Worm (Caenorhabditis elegans) whole organism, L1 larva: ENCODE measurements around the gene prp-8.

Experiments
- alr-1 ChIP-seq: fragments of 200-800 bp; sonication (Bioruptor generic); optimal IDR thresholded peaks from 2 replicates; lab custom pipeline; 2018; ENCODE audit warnings: borderline replicate concordance, mild to moderate bottlenecking, missing genetic modification characterization, missing compliant biosample characterization
- ama-1 ChIP-seq: fragments of 150-350 bp; optimal IDR thresholded peaks from 2 replicates; lab custom pipeline; 2014
- blmp-1 ChIP-seq: fragments of 150-350 bp; optimal IDR thresholded peaks from 2 replicates; lab custom pipeline; 2014; ENCODE audit warnings: missing biosample characterization, missing genetic modification characterization
- ceh-63 ChIP-seq: fragments of 200-800 bp; sonication (Bioruptor generic); optimal IDR thresholded peaks from 2 replicates; lab custom pipeline; 2018; ENCODE audit warnings: mild to moderate bottlenecking, missing genetic modification characterization, missing compliant biosample characterization
- ceh-82 ChIP-seq, 3 experiments: fragments of 150-350 bp in 1 of 3; sonication (generic microtip) in 2 of 3; optimal IDR thresholded peaks; 2 replicates each; lab custom pipeline; 2014 to 2017; ENCODE audit warnings: missing biosample characterization in 3 of 3, missing genetic modification characterization in 3 of 3
- dsc-1 ChIP-seq: sonication (generic microtip); optimal IDR thresholded peaks from 2 replicates; lab custom pipeline; 2016; ENCODE audit warnings: mild to moderate bottlenecking, missing genetic modification characterization, missing compliant biosample characterization
- efl-1 ChIP-seq, 4 experiments: fragments of 150-350 bp; optimal IDR thresholded peaks in 3 of 4; peaks in 1 of 4; 1 replicate in 1 of 4; 2 replicates in 3 of 4; lab custom pipeline; 2014; ENCODE audit warnings: missing biosample characterization in 2 of 4, missing genetic modification characterization in 2 of 4, missing genetic modification reagents in 2 of 4
- efl-3 ChIP-seq: fragments of 200-800 bp; sonication (Bioruptor generic); optimal IDR thresholded peaks from 2 replicates; lab custom pipeline; 2018; ENCODE audit warnings: mild to moderate bottlenecking, missing genetic modification characterization, missing compliant biosample characterization
- egl-27 ChIP-seq, 2 experiments: fragments of 150-350 bp in 1 of 2; sonication (generic microtip); optimal IDR thresholded peaks; 3 replicates each; lab custom pipeline; 2017 to 2018; ENCODE audit warnings: missing biosample characterization in 2 of 2, missing genetic modification characterization in 2 of 2, missing genetic modification reagents in 2 of 2
- fkh-10 ChIP-seq: sonication (generic microtip); optimal IDR thresholded peaks from 2 replicates; lab custom pipeline; 2017; ENCODE audit warnings: missing biosample characterization, missing genetic modification reagents, missing genetic modification characterization
- fkh-4 ChIP-seq: sonication (generic microtip); optimal IDR thresholded peaks from 2 replicates; lab custom pipeline; 2016; ENCODE audit warnings: missing compliant biosample characterization, missing genetic modification characterization, borderline replicate concordance
- fkh-8 ChIP-seq: sonication (generic microtip); optimal IDR thresholded peaks from 2 replicates; lab custom pipeline; 2016; ENCODE audit warnings: mild to moderate bottlenecking, missing genetic modification characterization, missing compliant biosample characterization
- hlh-17 ChIP-seq: fragments of 200-800 bp; sonication (Bioruptor generic); optimal IDR thresholded peaks from 2 replicates; lab custom pipeline; 2018; ENCODE audit warnings: missing genetic modification characterization, mild to moderate bottlenecking, missing compliant biosample characterization, moderate library complexity, borderline replicate concordance
- hlh-4 ChIP-seq: sonication (generic microtip); optimal IDR thresholded peaks from 2 replicates; lab custom pipeline; 2016; ENCODE audit warnings: mild to moderate bottlenecking, missing genetic modification characterization, missing compliant biosample characterization
- hpl-2 ChIP-seq: fragments of 150-350 bp; optimal IDR thresholded peaks from 2 replicates; lab custom pipeline; 2014; ENCODE audit warnings: missing biosample characterization, missing genetic modification reagents, missing genetic modification characterization
- jun-1 ChIP-seq: fragments of 150-350 bp; optimal IDR thresholded peaks from 2 replicates; lab custom pipeline; 2014; ENCODE audit warnings: missing biosample characterization, missing genetic modification reagents, missing genetic modification characterization
- lin-14 ChIP-seq: fragments of 200-800 bp; sonication (Bioruptor generic); optimal IDR thresholded peaks from 2 replicates; lab custom pipeline; 2018; ENCODE audit warnings: mild to moderate bottlenecking, missing genetic modification characterization, moderate library complexity, missing compliant biosample characterization
- lin-15B ChIP-seq: fragments of 150-350 bp; sonication (generic microtip); optimal IDR thresholded peaks from 3 replicates; lab custom pipeline; 2014; ENCODE audit warnings: missing biosample characterization, missing genetic modification characterization
- lir-3 ChIP-seq: sonication (generic microtip); optimal IDR thresholded peaks from 2 replicates; lab custom pipeline; 2016; ENCODE audit warnings: mild to moderate bottlenecking, missing genetic modification characterization, moderate library complexity, missing compliant biosample characterization; ENCODE audit not compliant: poor library complexity
- lsy-2 ChIP-seq, 2 experiments: fragments of 150-350 bp; optimal IDR thresholded peaks; 2 replicates each; lab custom pipeline; 2014; ENCODE audit warnings: missing biosample characterization in 2 of 2, missing genetic modification characterization in 2 of 2
- mef-2 ChIP-seq: fragments of 150-350 bp; optimal IDR thresholded peaks from 2 replicates; lab custom pipeline; 2014; ENCODE audit warnings: missing biosample characterization, missing genetic modification characterization
- mep-1 ChIP-seq: fragments of 150-350 bp; optimal IDR thresholded peaks from 2 replicates; lab custom pipeline; 2014; ENCODE audit warnings: missing biosample characterization, missing genetic modification characterization
- nhr-12 ChIP-seq: sonication (generic microtip); optimal IDR thresholded peaks from 2 replicates; lab custom pipeline; 2017; ENCODE audit warnings: missing biosample characterization, missing genetic modification characterization
- nhr-20 ChIP-seq: sonication (generic microtip); optimal IDR thresholded peaks from 2 replicates; lab custom pipeline; 2016; ENCODE audit warnings: mild to moderate bottlenecking, missing genetic modification characterization, missing compliant biosample characterization
- nhr-237 ChIP-seq: fragments of 150-350 bp; optimal IDR thresholded peaks from 2 replicates; lab custom pipeline; 2014; ENCODE audit warnings: missing biosample characterization, missing genetic modification characterization
- nhr-47 ChIP-seq: sonication (generic microtip); optimal IDR thresholded peaks from 2 replicates; lab custom pipeline; 2016; ENCODE audit warnings: mild to moderate bottlenecking, missing genetic modification characterization, moderate library complexity, missing compliant biosample characterization
- nhr-71 ChIP-seq: sonication (generic microtip); optimal IDR thresholded peaks from 2 replicates; lab custom pipeline; 2016; ENCODE audit warnings: mild to moderate bottlenecking, missing genetic modification characterization, moderate library complexity, missing compliant biosample characterization
- nhr-76 ChIP-seq: sonication (generic microtip); optimal IDR thresholded peaks from 2 replicates; lab custom pipeline; 2017; ENCODE audit warnings: missing biosample characterization, missing genetic modification characterization
- nhr-77 ChIP-seq: fragments of 150-350 bp; optimal IDR thresholded peaks from 2 replicates; lab custom pipeline; 2014; ENCODE audit warnings: missing biosample characterization, missing genetic modification characterization
- nhr-90 ChIP-seq: sonication (generic microtip); optimal IDR thresholded peaks from 2 replicates; lab custom pipeline; 2016; ENCODE audit warnings: mild to moderate bottlenecking, missing genetic modification characterization, missing compliant biosample characterization; ENCODE audit not compliant: poor library complexity
- pax-3 ChIP-seq: fragments of 200-800 bp; sonication (Bioruptor generic); optimal IDR thresholded peaks from 2 replicates; lab custom pipeline; 2018; ENCODE audit warnings: mild to moderate bottlenecking, missing genetic modification characterization, moderate library complexity, missing compliant biosample characterization
- rnt-1 ChIP-seq: sonication (generic microtip); optimal IDR thresholded peaks from 2 replicates; lab custom pipeline; 2016; ENCODE audit warnings: mild to moderate bottlenecking, missing genetic modification characterization, moderate library complexity, missing compliant biosample characterization
- snu-23 ChIP-seq: sonication (generic microtip); optimal IDR thresholded peaks from 2 replicates; lab custom pipeline; 2016; ENCODE audit warnings: missing genetic modification characterization, missing compliant biosample characterization
- sox-4 ChIP-seq: sonication (generic microtip); optimal IDR thresholded peaks from 2 replicates; lab custom pipeline; 2016; ENCODE audit warnings: missing genetic modification characterization, missing compliant biosample characterization
- swsn-7 ChIP-seq: sonication (generic microtip); optimal IDR thresholded peaks from 2 replicates; lab custom pipeline; 2016; ENCODE audit warnings: missing genetic modification characterization, missing compliant biosample characterization
- unc-30 ChIP-seq: sonication (generic microtip); optimal IDR thresholded peaks from 2 replicates; lab custom pipeline; 2017; ENCODE audit warnings: missing biosample characterization, missing genetic modification characterization
- unc-98 ChIP-seq: fragments of 200-800 bp; sonication (Bioruptor generic); IDR thresholded peaks from 2 replicates; pipeline ENCODE4 v1.3.6; 2022; ENCODE audit warnings: missing genetic modification characterization, missing compliant biosample characterization
- vab-15 ChIP-seq: sonication (generic microtip); optimal IDR thresholded peaks from 2 replicates; lab custom pipeline; 2017; ENCODE audit warnings: missing genotype, mild to moderate bottlenecking, missing genetic modification characterization, missing compliant biosample characterization
- xbp-1 ChIP-seq: sonication (generic microtip); optimal IDR thresholded peaks from 2 replicates; lab custom pipeline; 2016; ENCODE audit warnings: missing genetic modification characterization, missing compliant biosample characterization
- ztf-4 ChIP-seq: fragments of 150-350 bp; optimal IDR thresholded peaks from 2 replicates; lab custom pipeline; 2014; ENCODE audit warnings: missing biosample characterization, missing genetic modification characterization

The prp-8 gene

DNA sequence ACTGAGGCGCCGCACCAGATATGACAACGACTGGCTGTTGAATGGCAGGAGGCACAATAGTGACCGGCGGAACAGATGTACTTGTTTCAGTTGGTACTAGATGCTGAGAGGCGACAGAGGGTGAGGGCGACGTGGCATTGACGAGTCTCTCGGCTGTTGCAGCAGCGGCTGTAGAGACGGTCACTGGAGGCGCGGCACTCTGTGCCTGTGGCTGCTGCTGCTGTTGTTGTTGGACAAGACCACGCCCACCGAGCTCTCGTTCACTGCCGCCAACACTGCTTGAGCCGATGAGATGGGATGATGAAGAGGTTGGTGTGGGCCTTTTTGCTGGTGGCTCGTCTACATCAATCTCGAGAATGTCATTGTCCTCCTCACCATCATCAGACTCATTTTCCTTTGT, 47.0 kb upstream of the prp-8 start:
- TF ChIP-seq nhr-237 (tag; lab: Kevin White, UChicago) (no peak), lin-14 (no peak), unc-98 (no peak), ama-1 (no peak), fkh-4 (tag; lab: Kevin White, UChicago) (no peak), hpl-2 (GFP tag; lab: Kevin White, UChicago) (no peak), mef-2 (no peak), rnt-1 (tag; lab: Kevin White, UChicago) (no peak), lir-3 (tag; lab: Kevin White, UChicago) (no peak), ztf-4 (no peak), ceh-82 (tag; optimal IDR thresholded peaks at IDR 0.05; lab: Kevin White, UChicago) (no peak), efl-3 (GFP tag; lab: Kevin White, UChicago) (no peak)

DNA sequence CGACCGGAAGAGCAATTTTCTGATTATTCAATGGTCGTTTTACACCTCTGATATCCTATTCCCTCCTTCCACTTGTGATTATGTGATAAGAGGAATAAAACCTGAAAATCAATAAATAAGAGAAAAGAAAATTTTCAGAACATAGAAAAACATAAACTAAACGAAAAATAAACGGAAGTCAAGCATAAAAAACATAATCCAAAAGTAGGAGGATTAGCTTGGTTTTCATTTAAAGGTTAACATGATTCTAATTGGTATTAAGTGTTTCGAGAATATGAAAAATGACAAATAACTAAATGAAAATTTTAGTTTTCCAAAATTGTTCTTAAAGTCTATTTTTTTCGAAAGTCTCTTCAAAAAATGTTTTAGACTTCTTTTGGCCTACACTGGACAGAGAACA, 43.0 kb upstream of the prp-8 start, which contains the start of gene gei-8:
gei-8 (minus strand) TSS at position 101 of the 400 bp plus-strand sequence.
- TF ChIP-seq dsc-1 = peak; percentile 38
- TF ChIP-seq hlh-17 (GFP tag; lab: Kevin White, UChicago) = no peak

- TF ChIP-seq nhr-76 (tag; lab: Kevin White, UChicago) (no peak), nhr-71 (peak; percentile 81), xbp-1 (tag; lab: Kevin White, UChicago) (no peak), efl-1 (optimal IDR thresholded peaks at IDR 0.05; lab: Kevin White, UChicago) (no peak), efl-1 (GFP tag; optimal IDR thresholded peaks at IDR 0.05 in 1 of 2; lab: Kevin White, UChicago) (peak in 1 of 2 experiments; percentile 51), lin-15B (no peak), swsn-7 (peak; percentile 2), ztf-4 (peak; percentile 23), unc-30 (tag; lab: Kevin White, UChicago) (no peak), sox-4 (no peak), nhr-77 (tag; lab: Kevin White, UChicago) (no peak), rnt-1 (tag; lab: Kevin White, UChicago) (no peak), jun-1 (no peak), nhr-47 (tag; lab: Kevin White, UChicago) (peak; percentile 66), lsy-2 (tag; optimal IDR thresholded peaks at IDR 0.05; lab: Kevin White, UChicago) (no peak), nhr-20 (peak; percentile 19), nhr-12 (tag; lab: Kevin White, UChicago) (no peak), lin-14 (peak; percentile 13), pax-3 (peak; percentile 26), fkh-10 (GFP tag; lab: Kevin White, UChicago) (no peak), hlh-4 (peak; percentile 21), alr-1 (tag; lab: Kevin White, UChicago) (no peak), dsc-1 (peak; percentile 75), nhr-90 (tag; lab: Kevin White, UChicago) (no peak), egl-27 (tag; optimal IDR thresholded peaks at IDR 0.05; lab: Kevin White, UChicago) (no peak), ceh-63 (GFP tag; lab: Kevin White, UChicago) (no peak), lir-3 (tag; lab: Kevin White, UChicago) (no peak), snu-23 (no peak), mep-1 (tag; lab: Kevin White, UChicago) (no peak), fkh-8 (tag; lab: Kevin White, UChicago) (peak; percentile 89), vab-15 (tag; lab: Kevin White, UChicago) (no peak), blmp-1 (tag; lab: Kevin White, UChicago) (no peak)
These were observed 42.2 kb upstream of the prp-8 start for ce11 chrIII:8121923-8122322.
